Fruit fly (Drosophila melanogaster): ENCODE results near the gene CG4995.
A peak's percentile ranks its signal among the peaks of the same experiment; 100 is the strongest.

Gene CG4995

dm6 chr2L:10306518-10307260 is 15.6 kb upstream of the CG4995 start, which contains the start of the genes CG5390 and CG4968:
Gene CG5390, minus strand, starts transcription at chr2L:10306594.
Gene CG4968, plus strand, starts transcription at chr2L:10306922.
- TF ChIP-seq CG17801 (GFP tag; optimal IDR thresholded peaks at IDR 0.05; ENCODE audit: partially characterized antibody), result peak; percentile 87

- TF ChIP-seq CG17801 (GFP tag; optimal IDR thresholded peaks at IDR 0.05; ENCODE audit: partially characterized antibody), result no peak
Observed at dm6 chr2L:10310614-10311382, 11.5 kb upstream of the CG4995 start, which contains the start of gene Cdk5alpha. Gene Cdk5alpha, minus strand, starts transcription at chr2L:10310956.

dm6 chr2L:10311822-10312221 is 10.5 kb upstream of the CG4995 start:
- no peak for TF ChIP-seq CG17801 (GFP tag; optimal IDR thresholded peaks at IDR 0.05; ENCODE audit: partially characterized antibody)

DNA sequence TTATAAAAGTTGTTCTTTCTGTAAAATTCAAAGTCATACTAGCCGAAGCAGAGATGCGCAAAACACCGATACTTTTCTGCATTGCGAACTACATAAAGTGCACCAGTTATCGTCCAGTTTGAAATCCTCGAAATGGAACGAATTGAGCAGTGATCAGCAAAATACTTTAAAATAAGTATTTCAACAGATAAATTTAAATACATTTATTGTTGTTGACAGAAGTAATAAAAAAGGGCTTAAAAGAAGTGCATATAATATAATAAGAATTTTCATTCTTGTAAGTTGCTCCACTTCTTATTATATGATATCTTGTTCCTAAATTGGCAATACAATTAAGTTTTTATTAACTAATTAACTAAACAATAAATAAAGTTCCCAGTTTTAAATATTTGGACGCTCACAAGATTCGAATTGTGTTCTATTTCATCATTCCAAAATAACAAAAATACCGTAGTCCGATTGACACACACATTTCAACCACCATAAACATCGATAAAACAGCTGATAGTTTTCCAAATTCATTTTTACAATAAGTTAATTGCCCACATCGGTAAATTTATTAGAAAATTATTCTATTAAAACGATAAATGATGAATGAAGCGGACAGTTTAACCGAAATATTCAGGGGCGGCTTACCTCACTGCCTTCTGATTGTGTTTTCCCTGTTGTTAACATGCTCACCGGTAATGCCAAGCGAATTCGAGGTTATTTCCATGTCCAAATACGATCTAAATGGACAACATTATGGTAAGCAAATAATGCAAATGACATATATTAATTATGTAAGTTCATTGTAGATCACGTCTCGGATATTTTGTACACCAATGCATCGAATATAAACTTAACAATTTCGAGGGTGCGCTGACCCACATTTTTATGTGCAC is 7.7 kb upstream of the CG4995 start, which contains the start of the genes Usp14 and CG4972:
Gene Usp14, minus strand, starts transcription at position 70 of the 884 bp plus-strand sequence.
Gene CG4972, plus strand, starts transcription at position 466 of the 884 bp plus-strand sequence.
- no peak for TF ChIP-seq CG17801 (GFP tag; optimal IDR thresholded peaks at IDR 0.05; ENCODE audit: partially characterized antibody)

- no peak for TF ChIP-seq CG17801 (GFP tag; optimal IDR thresholded peaks at IDR 0.05; ENCODE audit: partially characterized antibody)
Observed at dm6 chr2L:10315888-10316287, 6.4 kb upstream of the CG4995 start.

dm6 chr2L:10320174-10320775 is 2.0 kb upstream of the CG4995 start:
- TF ChIP-seq CG17801 (GFP tag; optimal IDR thresholded peaks at IDR 0.05; ENCODE audit: partially characterized antibody), result no peak

- no peak for TF ChIP-seq CG17801 (GFP tag; optimal IDR thresholded peaks at IDR 0.05; ENCODE audit: partially characterized antibody)
Observed at dm6 chr2L:10321036-10321583, 1.2 kb upstream of the CG4995 start.

DNA sequence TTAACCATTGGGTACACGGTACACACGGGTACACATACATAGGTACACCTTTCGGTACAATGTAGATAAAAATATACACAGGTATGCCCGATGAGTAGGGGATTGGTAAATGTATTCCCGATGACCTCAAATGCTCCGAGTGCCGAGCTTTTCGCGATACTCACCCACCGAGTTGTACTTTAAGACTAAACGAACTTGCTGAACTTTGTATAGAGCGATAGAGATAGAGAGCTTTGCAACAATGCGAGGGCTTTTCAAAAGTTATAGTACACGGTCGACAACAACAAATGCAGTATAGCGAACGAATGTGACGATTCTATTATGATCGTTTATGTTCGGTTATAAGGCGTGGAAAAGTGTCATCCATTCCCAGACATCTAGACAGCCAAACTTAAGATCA is 664 bp upstream of the CG4995 start:
- peak; percentile 75 for TF ChIP-seq CG17801 (GFP tag; optimal IDR thresholded peaks at IDR 0.05; ENCODE audit: partially characterized antibody)

DNA sequence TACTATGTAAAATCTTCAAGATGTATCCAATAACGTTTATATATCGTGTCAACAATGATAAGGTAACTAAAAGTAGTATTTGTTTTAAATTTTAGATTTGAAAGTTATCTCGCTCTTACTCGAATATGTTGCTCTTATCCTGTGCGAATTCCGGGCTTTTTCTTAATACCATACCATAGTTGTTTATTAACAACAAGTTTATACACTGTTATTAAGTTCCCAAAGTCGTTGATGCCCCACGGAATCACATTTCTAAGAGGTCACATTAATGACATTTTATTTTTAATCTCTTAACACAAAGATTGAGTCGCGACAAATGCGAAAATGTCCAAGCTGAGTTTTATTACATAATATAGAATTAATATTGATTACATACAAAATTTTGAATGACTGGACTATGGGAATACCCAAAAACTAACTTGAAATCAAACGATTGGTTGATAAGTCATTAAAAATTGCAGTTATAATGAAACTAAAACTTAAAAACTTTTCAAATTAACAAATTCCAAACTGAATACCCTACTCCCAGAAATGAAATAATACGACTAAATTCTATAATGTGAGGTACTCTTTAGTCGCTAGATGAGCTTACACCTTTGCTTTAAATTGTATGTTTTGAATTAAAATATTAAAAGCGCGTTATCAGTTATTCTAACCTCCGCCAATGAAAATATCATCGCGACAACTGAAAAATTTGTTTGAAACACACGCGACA is 654 bp downstream of the CG4995 start, which contains the start of gene CG5381:
Gene CG5381, minus strand, starts transcription at position 330 of the 715 bp plus-strand sequence.
- TF ChIP-seq CG17801 (GFP tag; optimal IDR thresholded peaks at IDR 0.05; ENCODE audit: partially characterized antibody), result no peak

DNA sequence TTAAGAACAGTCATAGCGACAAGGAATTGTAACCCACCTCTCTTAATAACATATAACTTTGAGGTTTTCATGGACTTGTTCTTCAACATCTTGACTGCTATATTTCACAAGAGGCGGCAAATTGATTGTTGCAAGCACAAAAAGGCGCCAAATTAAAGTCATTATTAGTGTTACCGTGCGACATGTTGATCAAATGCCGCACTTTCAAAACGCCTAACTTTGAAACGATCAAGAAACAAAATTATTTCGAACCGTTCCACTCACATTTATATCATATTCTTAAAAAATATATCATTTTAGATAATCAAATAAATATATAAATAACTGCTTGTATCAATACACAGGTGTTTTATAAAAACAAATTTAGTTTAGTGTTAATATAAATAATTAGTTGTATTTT is 5.5 kb downstream of the CG4995 start, which contains the start of gene RnrL:
Gene RnrL, minus strand, starts transcription at position 154 of the 400 bp plus-strand sequence.
- TF ChIP-seq CG17801 (GFP tag; optimal IDR thresholded peaks at IDR 0.05; ENCODE audit: partially characterized antibody), result no peak

DNA sequence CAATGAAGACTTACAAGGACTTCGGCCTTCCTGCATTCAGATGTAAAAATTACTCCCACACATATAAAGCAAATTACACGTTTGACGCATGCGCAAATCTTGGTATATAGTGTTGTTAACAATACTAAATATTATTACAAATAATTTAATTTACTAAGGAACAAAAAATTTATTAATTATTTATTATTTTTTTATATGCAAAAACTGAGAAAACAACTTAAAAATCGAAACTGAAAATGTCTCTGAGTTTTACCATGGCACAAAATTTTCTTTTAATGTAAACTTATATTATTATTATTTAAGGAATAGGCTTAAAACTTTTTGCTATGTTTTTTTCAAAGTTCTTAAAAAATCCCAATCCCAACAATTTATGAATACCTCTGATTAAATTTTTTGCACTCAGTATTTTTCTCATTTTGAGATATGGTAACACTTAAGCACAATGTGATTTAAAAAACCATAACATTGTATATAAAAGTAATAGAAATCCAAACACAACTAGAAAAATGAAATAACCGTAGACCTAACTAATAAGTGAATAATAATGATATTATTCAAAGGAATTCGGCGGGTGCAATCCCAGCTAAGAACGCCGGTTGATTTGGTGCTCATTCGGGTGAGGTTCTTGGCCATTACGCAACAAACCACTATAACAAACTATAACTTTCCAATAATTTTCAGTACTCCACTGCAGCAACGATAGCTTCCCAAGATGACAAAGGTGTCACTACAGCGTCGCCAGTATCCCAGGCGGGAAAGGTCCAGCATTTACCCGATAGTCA is 9.0 kb downstream of the CG4995 start, which contains the start of the genes Schip1 and Cox10:
Gene Schip1, minus strand, starts transcription at position 51 of the 782 bp plus-strand sequence.
Gene Cox10, plus strand, starts transcription at position 406 of the 782 bp plus-strand sequence.
- no peak for TF ChIP-seq CG17801 (GFP tag; optimal IDR thresholded peaks at IDR 0.05; ENCODE audit: partially characterized antibody)

Measured in ovary, adult (tissue).